Worm (Caenorhabditis elegans) whole organism, L2 larva: ENCODE measurements around the gene T28A11.2.

Experiments
- alr-1 ChIP-seq: fragments of 150-350 bp; optimal IDR thresholded peaks from 2 replicates; lab custom pipeline; 2014; ENCODE audit warnings: missing biosample characterization, missing genetic modification characterization
- blmp-1 ChIP-seq: sonication (generic microtip); optimal IDR thresholded peaks from 2 replicates; lab custom pipeline; 2017; ENCODE audit warnings: missing genetic modification characterization, mild to moderate bottlenecking, missing compliant biosample characterization, antibody characterized with exemption, moderate library complexity; ENCODE audit not compliant: insufficient read depth
- fos-1 ChIP-seq: fragments of 150-350 bp; optimal IDR thresholded peaks from 2 replicates; lab custom pipeline; 2014; ENCODE audit warnings: missing biosample characterization, missing genetic modification characterization
- lin-11 ChIP-seq: fragments of 150-350 bp; sonication (generic microtip); optimal IDR thresholded peaks from 2 replicates; lab custom pipeline; 2014; ENCODE audit warnings: missing biosample characterization, missing genetic modification characterization, inconsistent platforms, mixed read lengths
- lin-39 ChIP-seq: fragments of 150-350 bp; optimal IDR thresholded peaks from 2 replicates; lab custom pipeline; 2014; ENCODE audit warnings: missing biosample characterization, missing genetic modification reagents, missing genetic modification characterization
- lsy-2 ChIP-seq, 2 experiments: fragments of 150-350 bp in 1 of 2; sonication (generic microtip) in 1 of 2; optimal IDR thresholded peaks; 2 replicates each; lab custom pipeline; 2014 to 2017; ENCODE audit warnings: missing biosample characterization in 2 of 2, missing genetic modification characterization in 2 of 2
- mdl-1 ChIP-seq, 2 experiments: fragments of 150-350 bp in 1 of 2; sonication (generic microtip) in 1 of 2; optimal IDR thresholded peaks; 2 replicates each; lab custom pipeline; 2017; ENCODE audit warnings: missing biosample characterization in 2 of 2, missing genetic modification characterization in 2 of 2
- nhr-12 ChIP-seq: fragments of 150-350 bp; optimal IDR thresholded peaks from 2 replicates; lab custom pipeline; 2014; ENCODE audit warnings: missing biosample characterization, missing genetic modification characterization
- nhr-25 ChIP-seq: fragments of 150-350 bp; sonication (generic microtip); optimal IDR thresholded peaks from 3 replicates; lab custom pipeline; 2014; ENCODE audit warnings: missing biosample characterization, missing genetic modification characterization
- skn-1 ChIP-seq: sonication (generic microtip); optimal IDR thresholded peaks from 2 replicates; lab custom pipeline; 2017; ENCODE audit warnings: missing biosample characterization, missing genetic modification characterization
- unc-55 ChIP-seq: fragments of 150-350 bp; sonication (generic microtip); optimal IDR thresholded peaks from 3 replicates; lab custom pipeline; 2014; ENCODE audit warnings: missing biosample characterization, missing genetic modification reagents, missing genetic modification characterization
- zag-1 ChIP-seq: fragments of 150-350 bp; optimal IDR thresholded peaks from 2 replicates; lab custom pipeline; 2014; ENCODE audit warnings: missing biosample characterization, missing genetic modification characterization
- ztf-4 ChIP-seq: fragments of 150-350 bp; optimal IDR thresholded peaks from 2 replicates; lab custom pipeline; 2014; ENCODE audit warnings: missing biosample characterization, missing genetic modification characterization

DNA sequence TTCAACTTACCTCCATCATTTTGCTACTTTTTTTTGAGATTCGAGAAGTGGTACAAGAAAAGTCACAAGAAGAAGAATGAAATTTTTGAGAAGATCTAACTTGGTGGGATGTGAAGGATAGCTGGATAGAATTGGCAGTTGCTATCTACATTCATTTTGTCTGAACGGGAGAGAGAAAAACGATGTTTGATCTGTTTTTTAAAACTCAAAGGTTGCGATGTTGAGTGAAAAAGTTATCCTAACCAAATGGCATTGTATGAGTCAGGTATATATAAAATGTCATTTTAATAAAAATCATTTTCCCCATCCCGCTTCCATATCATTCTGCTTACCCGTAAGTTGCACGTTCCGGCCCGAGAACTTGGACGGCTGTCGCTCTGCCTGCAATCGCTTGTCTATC, 9.1 kb downstream of the T28A11.2 start, which contains the start of gene F35F10.6:
- TF ChIP-seq lsy-2 (tag; optimal IDR thresholded peaks at IDR 0.05; lab: Kevin White, UChicago), result no peak
- TF ChIP-seq fos-1 (tag; lab: Kevin White, UChicago), result no peak
- TF ChIP-seq unc-55 (GFP tag; lab: Kevin White, UChicago), result no peak
- TF ChIP-seq zag-1 (tag; lab: Kevin White, UChicago), result no peak
- TF ChIP-seq alr-1 (tag; lab: Kevin White, UChicago), result no peak
- no peak for TF ChIP-seq nhr-25 (tag; lab: Kevin White, UChicago)
- TF ChIP-seq lin-11 (tag; lab: Kevin White, UChicago), result no peak
- TF ChIP-seq ztf-4, result no peak
- no peak for TF ChIP-seq blmp-1 (tag; lab: Kevin White, UChicago)
- no peak for TF ChIP-seq nhr-12 (tag; lab: Kevin White, UChicago)
- no peak for TF ChIP-seq lin-39 (tag; lab: Kevin White, UChicago)
- no peak for TF ChIP-seq mdl-1 (tag; optimal IDR thresholded peaks at IDR 0.05; lab: Kevin White, UChicago)
- TF ChIP-seq skn-1, result no peak
